Fruit fly (Drosophila melanogaster): Measurements from ENCODE around the gene Usp2.

The Usp2 gene

DNA sequence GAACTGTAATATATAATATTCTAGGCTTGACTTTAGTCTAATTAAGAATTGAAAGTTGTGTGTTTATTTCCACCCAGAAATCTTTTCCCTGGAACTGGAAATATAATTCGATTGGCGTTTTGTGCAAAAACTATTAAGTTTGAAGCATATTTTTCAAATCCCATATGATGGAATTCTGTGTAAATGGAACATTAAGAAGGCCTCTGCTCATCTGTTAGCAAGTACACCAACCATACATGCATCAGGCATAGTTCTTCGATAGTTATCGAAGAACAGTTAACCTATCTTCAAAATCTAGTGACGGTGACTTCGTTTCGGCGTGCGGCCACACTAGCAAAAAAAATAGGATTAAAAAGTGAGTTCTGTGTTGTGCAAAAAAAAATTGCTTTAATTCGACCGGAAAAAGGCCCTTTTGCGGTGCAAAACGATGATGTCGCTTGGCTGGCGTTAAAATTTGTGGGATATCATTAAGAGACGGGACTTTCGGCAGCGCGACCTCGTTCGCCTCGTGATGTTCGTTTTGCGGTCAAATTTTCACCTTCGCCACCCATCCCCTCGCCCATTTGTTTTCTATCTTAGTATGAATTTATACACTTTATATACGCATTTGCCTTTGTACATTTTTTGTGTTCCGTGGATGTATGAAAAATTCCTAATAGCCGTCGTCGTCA lies at the start of gene Usp2:
TSS of gene Usp2 (plus strand) at position 295 of the 671 bp plus-strand sequence.
- no peak for TF ChIP-seq OdsH (GFP tag; optimal IDR thresholded peaks at IDR 0.05)
- no peak for TF ChIP-seq foxo (GFP tag; optimal IDR thresholded peaks at IDR 0.05)
- no peak for TF ChIP-seq dsf (GFP tag; optimal IDR thresholded peaks at IDR 0.05; ENCODE audit: borderline replicate concordance)
- TF ChIP-seq Jra (GFP tag; optimal IDR thresholded peaks at IDR 0.05) = no peak
- no peak for TF ChIP-seq Abd-B (GFP tag; optimal IDR thresholded peaks at IDR 0.05)
- peak; percentile 68 for TF ChIP-seq N (GFP tag; optimal IDR thresholded peaks at IDR 0.05)
- no peak for TF ChIP-seq pan (optimal IDR thresholded peaks at IDR 0.05)

- TF ChIP-seq Mio (GFP tag; optimal IDR thresholded peaks at IDR 0.05) = peak; percentile 91
- TF ChIP-seq GATAd (GFP tag; optimal IDR thresholded peaks at IDR 0.05) = peak; percentile 25
- TF ChIP-seq Myc (optimal IDR thresholded peaks at IDR 0.05) = peak; percentile 21
- peak; percentile 92 for TF ChIP-seq CrebA (GFP tag; optimal IDR thresholded peaks at IDR 0.05; ENCODE audit: borderline replicate concordance)
- TF ChIP-seq N (GFP tag; optimal IDR thresholded peaks at IDR 0.05) = peak; percentile 23
- peak; percentile 100 for TF ChIP-seq Dfd (GFP tag; optimal IDR thresholded peaks at IDR 0.05)
- TF ChIP-seq pan (optimal IDR thresholded peaks at IDR 0.05) = peak; percentile 100
Measured at dm6 chrX:22432929-22433605, 22.5 kb upstream of the Usp2 start.

dm6 chrX:22443046-22443445 lies 12.6 kb upstream of the Usp2 start:
- TF ChIP-seq Vsx2 (GFP tag; optimal IDR thresholded peaks at IDR 0.05; ENCODE audit: partially characterized antibody) = peak; percentile 72
- TF ChIP-seq N (GFP tag; optimal IDR thresholded peaks at IDR 0.05) = peak; percentile 40
- TF ChIP-seq Myc (optimal IDR thresholded peaks at IDR 0.05) = peak; percentile 79
- TF ChIP-seq sv (GFP tag; optimal IDR thresholded peaks at IDR 0.05) = no peak

DNA sequence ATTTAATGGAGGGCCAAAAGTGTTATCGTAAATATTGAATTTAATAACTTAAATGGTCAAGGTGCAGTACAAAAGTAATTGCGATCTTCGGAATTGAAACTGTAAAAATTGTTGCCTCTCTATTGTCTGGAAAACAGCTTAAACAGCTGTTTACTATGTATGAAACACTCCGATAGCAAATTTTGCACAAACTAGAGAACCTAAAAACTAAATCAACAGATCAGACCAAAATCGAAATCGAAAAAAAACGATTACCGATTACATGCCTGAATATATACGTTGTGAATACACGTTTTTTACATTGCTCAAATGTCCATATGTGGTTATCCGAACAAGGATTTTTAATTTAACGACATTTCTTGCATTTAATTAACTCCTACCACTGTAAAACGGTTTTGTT lies 12.1 kb upstream of the Usp2 start:
- no peak for TF ChIP-seq br (GFP tag; optimal IDR thresholded peaks at IDR 0.05)
- TF ChIP-seq foxo (GFP tag; optimal IDR thresholded peaks at IDR 0.05) = peak in 1 of 2 experiments; percentile 2

dm6 chrX:22443954-22444910 lies 11.4 kb upstream of the Usp2 start, which contains the start of gene CG14621:
Gene CG14621 (plus strand): TSS chrX:22444227.
- TF ChIP-seq brk (GFP tag; optimal IDR thresholded peaks at IDR 0.05) (no peak), Dif (GFP tag; optimal IDR thresholded peaks at IDR 0.05; ENCODE audit: partially characterized antibody) (peak; percentile 84), dl (GFP tag; optimal IDR thresholded peaks at IDR 0.05; ENCODE audit: insufficient read depth in 1 of 2, partially characterized antibody in 2 of 2) (peak; percentile 3 to 49), Abd-B (GFP tag; optimal IDR thresholded peaks at IDR 0.05) (no peak), N (GFP tag; optimal IDR thresholded peaks at IDR 0.05) (no peak), OdsH (GFP tag; optimal IDR thresholded peaks at IDR 0.05) (peak; percentile 1), Rel (GFP tag; optimal IDR thresholded peaks at IDR 0.05) (no peak), Rel (tag; optimal IDR thresholded peaks at IDR 0.05) (no peak), lola (GFP tag; optimal IDR thresholded peaks at IDR 0.05) (no peak), h (GFP tag; optimal IDR thresholded peaks at IDR 0.05) (no peak), sage (GFP tag; optimal IDR thresholded peaks at IDR 0.05) (peak; percentile 22), tai (GFP tag; optimal IDR thresholded peaks at IDR 0.05) (peak; percentile 25), psq (GFP tag; optimal IDR thresholded peaks at IDR 0.05) (no peak), foxo (GFP tag; optimal IDR thresholded peaks at IDR 0.05) (no peak), Vsx2 (GFP tag; optimal IDR thresholded peaks at IDR 0.05; ENCODE audit: partially characterized antibody) (peak; percentile 97)

DNA sequence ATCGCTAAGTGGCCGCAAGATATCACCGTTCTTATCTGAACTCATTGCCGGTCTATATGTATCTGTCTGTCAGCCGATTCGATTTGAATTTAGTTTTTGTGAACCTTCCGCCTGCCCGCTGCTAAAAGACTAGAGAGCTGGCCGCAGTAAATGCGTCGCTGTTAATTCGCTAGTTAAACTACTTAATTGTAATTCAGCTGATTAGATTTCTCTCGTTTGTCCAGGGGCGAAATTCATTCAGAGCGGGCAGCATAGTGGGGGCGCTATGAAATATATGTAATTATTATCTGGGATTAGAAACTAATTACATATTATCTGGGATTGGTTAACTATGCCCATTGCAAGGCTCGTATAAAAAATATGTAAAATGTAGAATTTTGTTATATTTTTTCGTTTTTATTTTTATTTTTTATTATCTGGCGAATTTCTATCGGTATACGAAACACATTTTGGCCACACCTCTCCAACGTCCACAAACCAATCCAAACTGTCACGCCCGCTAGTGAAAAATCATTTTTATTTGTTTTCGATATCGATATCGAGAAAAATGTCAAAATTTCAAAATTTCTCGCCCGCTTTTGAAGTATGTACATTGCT lies 6.3 kb upstream of the Usp2 start, which contains the start of the genes CG14615 and tilB:
TSS of gene CG14615 (minus strand) at position 301 of the 597 bp plus-strand sequence.
TSS of gene tilB (plus strand) at position 547 of the 597 bp plus-strand sequence.
- TF ChIP-seq h (GFP tag; optimal IDR thresholded peaks at IDR 0.05) (no peak), GATAd (GFP tag; optimal IDR thresholded peaks at IDR 0.05) (no peak), HLH106 (tag; optimal IDR thresholded peaks at IDR 0.05) (no peak), ey (GFP tag; optimal IDR thresholded peaks at IDR 0.05) (no peak), Myc (optimal IDR thresholded peaks at IDR 0.05) (no peak), Dif (GFP tag; optimal IDR thresholded peaks at IDR 0.05; ENCODE audit: partially characterized antibody) (no peak), CG32264 (GFP tag; optimal IDR thresholded peaks at IDR 0.05) (no peak), Rel (GFP tag; optimal IDR thresholded peaks at IDR 0.05) (no peak), Rel (tag; optimal IDR thresholded peaks at IDR 0.05) (no peak), Hnf4 (GFP tag; optimal IDR thresholded peaks at IDR 0.05) (no peak), foxo (GFP tag; optimal IDR thresholded peaks at IDR 0.05) (no peak)

Data from whole organism, wandering third instar larva.